Worm (Caenorhabditis elegans): ENCODE data around the gene srx-8.

DNA sequence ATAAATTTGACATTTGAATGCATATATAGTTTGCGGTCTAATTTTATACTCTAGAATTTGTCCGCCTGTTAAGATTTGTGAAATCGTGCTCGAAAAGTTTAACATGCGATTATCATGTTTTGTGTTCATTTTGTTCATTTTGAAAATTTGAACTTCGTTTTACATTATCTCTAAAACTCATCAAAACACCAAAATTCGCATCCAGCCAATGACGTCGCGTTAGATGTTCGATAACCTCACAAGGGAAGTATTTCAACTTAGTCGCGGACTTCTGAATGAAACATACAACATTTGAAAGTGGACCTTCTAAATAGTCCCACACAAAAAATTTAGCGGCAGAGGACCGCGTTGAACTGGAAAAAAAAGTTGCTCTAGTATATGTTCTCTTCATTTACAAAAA, 14.5 kb downstream of the srx-8 start:
- no peak for TF ChIP-seq flt-1 (GFP tag; IDR thresholded peaks at IDR 0.05)
- TF ChIP-seq ceh-13 (GFP tag; optimal IDR thresholded peaks at IDR 0.05): no peak
- TF ChIP-seq tbx-11 (GFP tag; IDR thresholded peaks at IDR 0.05): no peak
- TF ChIP-seq ama-1 (optimal IDR thresholded peaks at IDR 0.05): no peak
- no peak for TF ChIP-seq hmg-4 (GFP tag; optimal IDR thresholded peaks at IDR 0.05)
- TF ChIP-seq hnd-1 (tag; optimal IDR thresholded peaks at IDR 0.05): no peak
- TF ChIP-seq tra-4 (tag; optimal IDR thresholded peaks at IDR 0.05): no peak
- TF ChIP-seq B0310.2 (tag; optimal IDR thresholded peaks at IDR 0.05): no peak
- TF ChIP-seq scrt-1 (GFP tag; IDR thresholded peaks at IDR 0.05): no peak
- TF ChIP-seq hmbx-1 (tag; optimal IDR thresholded peaks at IDR 0.05): no peak
- no peak for TF ChIP-seq ceh-36 (tag; optimal IDR thresholded peaks at IDR 0.05)
- TF ChIP-seq pes-1 (GFP tag; IDR thresholded peaks at IDR 0.05): no peak
- TF ChIP-seq aly-1 (tag; optimal IDR thresholded peaks at IDR 0.05): no peak
- TF ChIP-seq ets-7 (tag; optimal IDR thresholded peaks at IDR 0.05): no peak
